Fruit fly (Drosophila melanogaster) whole organism, pupa: ENCODE measurements around the gene Pmm2.

Experiments
- CG10348 ChIP-seq: fragments of 200-800 bp; sonication (Bioruptor generic); IDR thresholded peaks from 2 replicates; pipeline ENCODE4 v1.3.6; 2022; ENCODE audit warnings: missing biosample characterization, missing genetic modification characterization
- CG12605 ChIP-seq: fragments of 200-800 bp; sonication (Bioruptor generic); IDR thresholded peaks from 2 replicates; pipeline ENCODE4 v1.3.6; 2022; ENCODE audit warnings: missing biosample characterization, missing genetic modification characterization
- CG13204 ChIP-seq: fragments of 200-800 bp; sonication (Bioruptor generic); optimal IDR thresholded peaks from 2 replicates; lab custom pipeline; 2018; ENCODE audit warnings: missing biosample characterization, mild to moderate bottlenecking, missing genetic modification characterization, moderate library complexity
- CG14655 ChIP-seq: fragments of 200-800 bp; sonication (Bioruptor generic); optimal IDR thresholded peaks from 3 replicates; lab custom pipeline; 2017; ENCODE audit warnings: mild to moderate bottlenecking, missing biosample characterization, missing genetic modification reagents, missing genetic modification characterization
- CG15710 ChIP-seq: fragments of 200-800 bp; sonication (Bioruptor generic); optimal IDR thresholded peaks from 2 replicates; lab custom pipeline; 2018; ENCODE audit warnings: missing biosample characterization, mild to moderate bottlenecking, missing genetic modification characterization, moderate library complexity
- CG17806 ChIP-seq: fragments of 200-800 bp; sonication (Bioruptor generic); optimal IDR thresholded peaks from 2 replicates; lab custom pipeline; 2018; ENCODE audit warnings: missing biosample characterization, mild to moderate bottlenecking, missing genetic modification characterization, moderate library complexity
- CG32121 ChIP-seq: fragments of 200-800 bp; sonication (Bioruptor generic); IDR thresholded peaks from 2 replicates; pipeline ENCODE4 v1.3.6; 2022; ENCODE audit warnings: missing biosample characterization, missing genetic modification characterization
- CG34367 ChIP-seq: fragments of 200-800 bp; sonication (Bioruptor generic); optimal IDR thresholded peaks from 2 replicates; lab custom pipeline; 2018; ENCODE audit warnings: missing biosample characterization, mild to moderate bottlenecking, missing genetic modification characterization
- CG4496 ChIP-seq: fragments of 200-800 bp; sonication (Bioruptor generic); IDR thresholded peaks from 3 replicates; pipeline ENCODE4 v1.3.6; 2022; ENCODE audit warnings: missing biosample characterization, missing genetic modification characterization
- CG8159 ChIP-seq: fragments of 200-800 bp; sonication (Bioruptor generic); optimal IDR thresholded peaks from 3 replicates; lab custom pipeline; 2018; ENCODE audit warnings: missing biosample characterization, mild to moderate bottlenecking, missing genetic modification characterization, moderate library complexity
- CG8301 ChIP-seq: fragments of 200-800 bp; sonication (Bioruptor generic); optimal IDR thresholded peaks from 2 replicates; lab custom pipeline; 2018; ENCODE audit warnings: missing biosample characterization, mild to moderate bottlenecking, missing genetic modification characterization
- CG9948 ChIP-seq: fragments of 200-800 bp; sonication (Bioruptor generic); optimal IDR thresholded peaks from 2 replicates; lab custom pipeline; 2018; ENCODE audit warnings: missing biosample characterization, mild to moderate bottlenecking, missing genetic modification characterization, moderate library complexity
- D1 ChIP-seq: fragments of 200-800 bp; sonication (Bioruptor generic); optimal IDR thresholded peaks from 2 replicates; lab custom pipeline; 2018; ENCODE audit warnings: missing biosample characterization, mild to moderate bottlenecking, missing genetic modification characterization, moderate library complexity
- EcR ChIP-seq: fragments of 200-800 bp; sonication (Bioruptor generic); optimal IDR thresholded peaks from 3 replicates; lab custom pipeline; 2019; ENCODE audit warnings: missing biosample characterization, missing genetic modification characterization, mild to moderate bottlenecking, moderate library complexity, missing genetic modification reagents
- Ets98B ChIP-seq: fragments of 200-800 bp; sonication (Bioruptor generic); IDR thresholded peaks from 2 replicates; pipeline ENCODE4 v1.3.6; 2022; ENCODE audit warnings: missing biosample characterization, missing genetic modification characterization
- Pif1A ChIP-seq: fragments of 200-800 bp; sonication (Bioruptor generic); optimal IDR thresholded peaks from 3 replicates; lab custom pipeline; 2016; ENCODE audit warnings: missing biosample characterization, missing genetic modification characterization
- Pif1B ChIP-seq: fragments of 200-800 bp; sonication (Bioruptor generic); optimal IDR thresholded peaks from 3 replicates; lab custom pipeline; 2016; ENCODE audit warnings: missing biosample characterization, missing genetic modification characterization
- Snoo ChIP-seq: fragments of 200-800 bp; sonication (Bioruptor generic); optimal IDR thresholded peaks from 3 replicates; lab custom pipeline; 2017; ENCODE audit warnings: missing biosample characterization, mild to moderate bottlenecking, missing genetic modification characterization, inconsistent platforms
- fd96Ca ChIP-seq: fragments of 200-800 bp; sonication (Bioruptor generic); IDR thresholded peaks from 3 replicates; pipeline ENCODE4 v1.3.6; 2022; ENCODE audit warnings: missing biosample characterization, missing genetic modification characterization
- gl ChIP-seq: fragments of 200-800 bp; sonication (Bioruptor generic); optimal IDR thresholded peaks from 2 replicates; lab custom pipeline; 2018; ENCODE audit warnings: missing biosample characterization, mild to moderate bottlenecking, missing genetic modification characterization
- rn ChIP-seq: fragments of 200-800 bp; sonication (Bioruptor generic); IDR thresholded peaks from 2 replicates; pipeline ENCODE4 v1.3.6; 2022; ENCODE audit warnings: missing biosample characterization, missing genetic modification characterization

The Pmm2 gene

dm6 chr3L:12517443-12518209 lies 16.8 kb upstream of the Pmm2 start:
- TF ChIP-seq EcR: peak; percentile 91
- no peak for TF ChIP-seq CG12605 (GFP tag; lab: Robert Waterston, UW)
- TF ChIP-seq, all 21 proteins: peak for 1

DNA sequence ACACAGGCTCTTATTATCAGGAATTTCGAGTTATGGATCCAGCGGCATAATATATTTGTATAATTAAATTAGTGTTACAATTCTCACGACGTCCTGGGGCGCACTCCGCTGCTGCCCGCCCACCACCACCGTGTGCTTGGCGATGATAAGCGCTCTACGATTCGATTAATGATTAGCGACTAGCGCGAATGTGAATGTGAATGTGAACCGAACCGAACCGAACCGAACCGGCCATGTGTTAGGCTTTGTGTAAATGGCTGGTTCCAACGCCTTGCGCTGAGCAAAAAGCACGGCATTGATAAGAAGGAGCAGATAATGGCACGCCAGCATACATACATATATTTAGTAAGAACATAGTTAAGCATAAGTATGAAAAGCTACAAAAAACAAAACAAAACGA lies 15.1 kb upstream of the Pmm2 start:
- TF ChIP-seq CG17806 (no peak), CG15710 (tag; lab: Kevin White, UChicago) (no peak), CG8159 (tag; lab: Kevin White, UChicago) (no peak), Pif1B (GFP tag; lab: Kevin White, UChicago) (no peak), Snoo (tag; lab: Kevin White, UChicago) (no peak)

dm6 chr3L:12523941-12524340 lies 10.4 kb upstream of the Pmm2 start, which contains the start of the genes ver and Gcn5:
Gene ver, plus strand, starts transcription at chr3L:12523987.
Gene Gcn5, minus strand, starts transcription at chr3L:12524014.
- TF ChIP-seq CG17806: peak; percentile 94
- peak; percentile 96 for TF ChIP-seq CG12605 (GFP tag; lab: Robert Waterston, UW)
- peak; percentile 93 for TF ChIP-seq Snoo (tag; lab: Kevin White, UChicago)
- TF ChIP-seq Pif1A (GFP tag; lab: Kevin White, UChicago): peak; percentile 96
- TF ChIP-seq CG10348 (GFP tag; lab: Robert Waterston, UW): peak; percentile 90
- TF ChIP-seq CG9948 (tag; lab: Kevin White, UChicago): peak; percentile 93
- TF ChIP-seq CG8159 (tag; lab: Kevin White, UChicago): peak; percentile 92
- TF ChIP-seq CG15710 (tag; lab: Kevin White, UChicago): peak; percentile 95
- TF ChIP-seq CG34367 (tag; lab: Kevin White, UChicago): peak; percentile 91
- peak; percentile 98 for TF ChIP-seq Ets98B (GFP tag; lab: Robert Waterston, UW)
- TF ChIP-seq CG4496 (GFP tag; lab: Robert Waterston, UW): peak; percentile 99
- peak; percentile 83 for TF ChIP-seq gl (tag; lab: Kevin White, UChicago)
- TF ChIP-seq rn (GFP tag; lab: Robert Waterston, UW): peak; percentile 95
- TF ChIP-seq CG32121 (GFP tag; lab: Robert Waterston, UW): peak; percentile 98
- peak; percentile 96 for TF ChIP-seq fd96Ca (GFP tag; lab: Robert Waterston, UW)
- peak; percentile 95 for TF ChIP-seq CG8301 (tag; lab: Kevin White, UChicago)
- peak; percentile 17 for TF ChIP-seq EcR
- no peak for TF ChIP-seq D1 (tag; lab: Kevin White, UChicago)
- TF ChIP-seq CG14655 (GFP tag; lab: Kevin White, UChicago): peak; percentile 97
- TF ChIP-seq CG13204 (GFP tag; lab: Kevin White, UChicago): no peak
- TF ChIP-seq Pif1B (GFP tag; lab: Kevin White, UChicago): peak; percentile 97

DNA sequence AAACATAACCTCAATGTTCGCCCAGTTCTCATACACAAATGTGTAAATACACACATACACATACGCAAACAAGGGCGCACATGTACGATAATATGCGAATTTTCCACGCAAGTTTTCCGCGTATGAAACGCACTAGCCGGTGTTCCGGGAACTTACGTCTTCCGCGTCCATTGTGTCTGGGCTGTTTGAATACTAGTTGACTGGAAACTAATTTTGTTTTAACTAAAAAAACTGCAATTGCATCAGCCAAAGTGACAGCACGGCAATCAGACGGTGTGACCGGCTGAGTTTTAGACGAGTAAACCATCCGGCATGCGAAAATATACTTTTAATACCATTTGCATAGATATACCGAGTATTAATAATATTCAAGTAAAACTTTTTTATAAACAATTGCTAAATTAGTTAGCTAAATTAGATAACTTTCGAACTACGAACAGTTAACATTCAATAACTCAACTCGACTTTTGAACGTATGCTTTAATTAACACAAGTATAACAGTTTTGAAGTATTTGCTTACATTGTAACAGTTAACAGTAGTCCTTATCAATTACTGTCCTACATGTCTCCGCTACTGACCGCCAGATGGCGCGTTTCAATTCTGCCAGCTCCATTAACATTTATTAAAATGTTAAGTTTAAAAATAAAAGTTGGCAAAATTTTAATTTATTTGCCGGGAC lies 7.8 kb upstream of the Pmm2 start, which contains the start of gene eIF2beta:
eIF2beta (minus strand) TSS at position 299 of the 681 bp plus-strand sequence.
- TF ChIP-seq CG8159 (tag; lab: Kevin White, UChicago) (peak; percentile 15), fd96Ca (GFP tag; lab: Robert Waterston, UW) (no peak), Ets98B (GFP tag; lab: Robert Waterston, UW) (no peak), CG14655 (GFP tag; lab: Kevin White, UChicago) (peak; percentile 42), CG34367 (tag; lab: Kevin White, UChicago) (peak; percentile 20), Pif1A (GFP tag; lab: Kevin White, UChicago) (no peak), CG17806 (no peak), CG10348 (GFP tag; lab: Robert Waterston, UW) (no peak), D1 (tag; lab: Kevin White, UChicago) (no peak), Pif1B (GFP tag; lab: Kevin White, UChicago) (peak; percentile 0), CG15710 (tag; lab: Kevin White, UChicago) (peak; percentile 12), gl (tag; lab: Kevin White, UChicago) (peak; percentile 0), Snoo (tag; lab: Kevin White, UChicago) (peak; percentile 35), CG4496 (GFP tag; lab: Robert Waterston, UW) (0 out of 3 replicates have a peak, but pooled peaks have one; percentile 9), CG8301 (tag; lab: Kevin White, UChicago) (no peak)
- TF ChIP-seq, all 21 proteins: peak for 8

DNA sequence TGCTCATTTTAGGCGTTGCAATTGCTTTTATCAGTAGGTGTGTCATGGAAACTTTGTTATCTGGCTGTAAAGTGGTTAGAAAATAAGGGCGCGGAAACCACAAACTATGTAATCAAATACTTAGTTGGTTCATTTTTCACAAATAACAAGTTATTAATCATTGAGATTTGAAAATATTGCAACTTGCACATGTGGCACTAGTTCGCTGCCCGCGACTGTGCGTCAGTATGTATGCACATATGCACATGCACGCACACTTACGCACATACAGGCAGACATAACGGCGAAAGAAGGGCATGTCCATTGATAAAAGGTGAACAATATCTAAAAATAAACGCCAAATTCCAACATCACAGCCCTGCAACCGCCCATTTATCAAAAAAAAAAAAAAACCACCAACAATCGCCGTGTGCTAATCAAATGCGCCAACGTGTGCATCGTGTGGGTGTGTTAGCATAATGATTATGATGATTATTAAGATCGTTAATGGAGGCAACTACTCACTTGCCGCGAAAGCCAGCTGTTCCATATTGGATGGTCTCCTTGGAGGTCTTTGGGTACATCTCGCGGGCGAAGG lies 4.9 kb upstream of the Pmm2 start:
- TF ChIP-seq rn (GFP tag; lab: Robert Waterston, UW): 0 out of 2 replicates have a peak, but pooled peaks have one; percentile 22
- TF ChIP-seq Snoo (tag; lab: Kevin White, UChicago): peak; percentile 68
- no peak for TF ChIP-seq D1 (tag; lab: Kevin White, UChicago)
- TF ChIP-seq fd96Ca (GFP tag; lab: Robert Waterston, UW): peak; percentile 72; the same call in 2 of the 3 replicates
- TF ChIP-seq CG8159 (tag; lab: Kevin White, UChicago): peak; percentile 60
- peak; percentile 82 for TF ChIP-seq Ets98B (GFP tag; lab: Robert Waterston, UW)
- peak; percentile 51 for TF ChIP-seq Pif1B (GFP tag; lab: Kevin White, UChicago)
- peak; percentile 51 for TF ChIP-seq CG9948 (tag; lab: Kevin White, UChicago)
- TF ChIP-seq CG17806: peak; percentile 62
- TF ChIP-seq CG12605 (GFP tag; lab: Robert Waterston, UW): peak; percentile 72
- TF ChIP-seq Pif1A (GFP tag; lab: Kevin White, UChicago): peak; percentile 79
- TF ChIP-seq CG13204 (GFP tag; lab: Kevin White, UChicago): no peak
- peak; percentile 74 for TF ChIP-seq CG32121 (GFP tag; lab: Robert Waterston, UW)
- peak; percentile 47 for TF ChIP-seq CG15710 (tag; lab: Kevin White, UChicago)
- TF ChIP-seq CG14655 (GFP tag; lab: Kevin White, UChicago): peak; percentile 71
- TF ChIP-seq EcR: no peak
- TF ChIP-seq CG34367 (tag; lab: Kevin White, UChicago): peak; percentile 58
- TF ChIP-seq CG10348 (GFP tag; lab: Robert Waterston, UW): no peak
- TF ChIP-seq CG4496 (GFP tag; lab: Robert Waterston, UW): peak; percentile 85
- peak; percentile 39 for TF ChIP-seq gl (tag; lab: Kevin White, UChicago)
- TF ChIP-seq CG8301 (tag; lab: Kevin White, UChicago): peak; percentile 73
